Fruit fly (Drosophila melanogaster) whole organism, embryonic: Measurements from ENCODE around the gene CG10970.

ENCODE experiments used
- Adf1 ChIP-seq: fragments of 200-800 bp; sonication (Bioruptor generic); IDR thresholded peaks from 2 replicates; pipeline ENCODE4 v1.3.6; 2022; ENCODE audit warnings: missing biosample characterization, missing genetic modification characterization
- CG11723 ChIP-seq: fragments of 200-800 bp; sonication (Bioruptor generic); optimal IDR thresholded peaks from 2 replicates; lab custom pipeline; 2017; ENCODE audit warnings: missing biosample characterization, mild to moderate bottlenecking, missing genetic modification characterization
- CG14050 ChIP-seq: fragments of 200-800 bp; sonication (Bioruptor generic); IDR thresholded peaks from 3 replicates; pipeline ENCODE4 v1.3.6; 2022; ENCODE audit warnings: missing biosample characterization, missing genetic modification characterization
- CG16813 ChIP-seq: fragments of 200-800 bp; sonication (Bioruptor generic); IDR thresholded peaks from 3 replicates; pipeline ENCODE4 v1.3.6; 2022; ENCODE audit warnings: missing biosample characterization, missing genetic modification characterization; ENCODE audit not compliant: partially characterized antibody
- CG17328 ChIP-seq: fragments of 200-800 bp; sonication (Bioruptor generic); IDR thresholded peaks from 2 replicates; pipeline ENCODE4 v1.3.6; 2022; ENCODE audit warnings: missing biosample characterization, missing genetic modification characterization
- CG17361 ChIP-seq: fragments of 200-800 bp; sonication (Bioruptor generic); IDR thresholded peaks from 3 replicates; pipeline ENCODE4 v1.3.6; 2022; ENCODE audit warnings: missing biosample characterization, missing genetic modification characterization
- CG17385 ChIP-seq: fragments of 200-800 bp; sonication (Bioruptor generic); optimal IDR thresholded peaks from 3 replicates; lab custom pipeline; 2018; ENCODE audit warnings: missing biosample characterization, mild to moderate bottlenecking, missing genetic modification characterization
- CG6813 ChIP-seq: fragments of 200-800 bp; sonication (Bioruptor generic); optimal IDR thresholded peaks from 2 replicates; lab custom pipeline; 2017; ENCODE audit warnings: missing biosample characterization, missing genetic modification characterization, mild to moderate bottlenecking, moderate library complexity, missing genetic modification reagents
- CG7786 ChIP-seq: fragments of 200-800 bp; sonication (Bioruptor generic); optimal IDR thresholded peaks from 2 replicates; lab custom pipeline; 2016; ENCODE audit warnings: missing biosample characterization, missing genetic modification characterization
- CG8281 ChIP-seq: fragments of 200-800 bp; sonication (Bioruptor generic); optimal IDR thresholded peaks from 2 replicates; lab custom pipeline; 2018; ENCODE audit warnings: missing biosample characterization, mild to moderate bottlenecking, missing genetic modification characterization, moderate library complexity
- CG9215 ChIP-seq: fragments of 200-800 bp; sonication (Bioruptor generic); IDR thresholded peaks from 2 replicates; pipeline ENCODE4 v1.3.6; 2022; ENCODE audit warnings: missing biosample characterization, missing genetic modification characterization
- CG9797 ChIP-seq: fragments of 200-800 bp; sonication (Bioruptor generic); optimal IDR thresholded peaks from 3 replicates; lab custom pipeline; 2018; ENCODE audit warnings: missing biosample characterization, mild to moderate bottlenecking, missing genetic modification characterization
- CG9876 ChIP-seq: fragments of 200-800 bp; sonication (Bioruptor generic); optimal IDR thresholded peaks from 2 replicates; lab custom pipeline; 2016; ENCODE audit warnings: missing biosample characterization, missing genetic modification characterization
- Dad ChIP-seq: fragments of 200-800 bp; sonication (Bioruptor generic); optimal IDR thresholded peaks from 3 replicates; lab custom pipeline; 2016; ENCODE audit warnings: missing biosample characterization, missing genetic modification characterization
- Dip3 ChIP-seq: fragments of 200-800 bp; sonication (Bioruptor generic); optimal IDR thresholded peaks from 3 replicates; lab custom pipeline; 2016; ENCODE audit warnings: missing biosample characterization, missing genetic modification characterization
- ERR ChIP-seq: fragments of 200-800 bp; sonication (Bioruptor generic); optimal IDR thresholded peaks from 2 replicates; lab custom pipeline; 2016; ENCODE audit warnings: missing biosample characterization, missing genetic modification characterization
- Gsc ChIP-seq: fragments of 200-800 bp; sonication (Bioruptor generic); IDR thresholded peaks from 2 replicates; pipeline ENCODE4 v1.3.6; 2022; ENCODE audit warnings: missing biosample characterization, missing genetic modification characterization
- Gug ChIP-seq: fragments of 200-800 bp; sonication (Bioruptor generic); IDR thresholded peaks from 4 replicates; pipeline ENCODE4 v1.3.6; 2022; ENCODE audit warnings: missing biosample characterization, missing genetic modification characterization
- H2.0 ChIP-seq: fragments of 200-800 bp; sonication (Bioruptor generic); IDR thresholded peaks from 2 replicates; pipeline ENCODE4 v1.3.6; 2022; ENCODE audit warnings: missing biosample characterization, missing genetic modification characterization
- HLHmδ ChIP-seq: fragments of 200-800 bp; sonication (Bioruptor generic); optimal IDR thresholded peaks from 2 replicates; lab custom pipeline; 2018; ENCODE audit warnings: missing biosample characterization, mild to moderate bottlenecking, missing genetic modification characterization, moderate library complexity
- Hr78 ChIP-seq, 2 experiments: fragments of 200-800 bp in 1 of 2; fragments of >200 bp in 1 of 2; sonication (Bioruptor generic) in 1 of 2; optimal IDR thresholded peaks; 2 replicates each; lab custom pipeline; 2017 to 2019; ENCODE audit warnings: missing biosample characterization in 2 of 2, missing genetic modification characterization in 2 of 2, mild to moderate bottlenecking in 1 of 2, moderate library complexity in 1 of 2
- MBD-R2 ChIP-seq: fragments of 200-800 bp; sonication (Bioruptor generic); IDR thresholded peaks from 2 replicates; pipeline ENCODE4 v1.3.6; 2022; ENCODE audit warnings: missing biosample characterization, missing genetic modification characterization
- Mrtf ChIP-seq: fragments of 200-800 bp; sonication (Bioruptor generic); IDR thresholded peaks from 3 replicates; pipeline ENCODE4 v1.3.6; 2022; ENCODE audit warnings: missing biosample characterization, missing genetic modification characterization
- Myb ChIP-seq: fragments of 200-800 bp; sonication (Bioruptor generic); optimal IDR thresholded peaks from 2 replicates; lab custom pipeline; 2016; ENCODE audit warnings: missing biosample characterization, missing genetic modification characterization
- Ptx1 ChIP-seq: fragments of 200-800 bp; sonication (Bioruptor generic); IDR thresholded peaks from 2 replicates; pipeline ENCODE4 v1.3.6; 2022; ENCODE audit warnings: missing biosample characterization, missing genetic modification characterization
- Six4 ChIP-seq: fragments of 200-800 bp; sonication (Bioruptor generic); optimal IDR thresholded peaks from 2 replicates; lab custom pipeline; 2016; ENCODE audit warnings: missing biosample characterization, missing genetic modification characterization
- Trl ChIP-seq, 3 experiments: fragments of >200 bp in 2 of 3; fragments of 200-800 bp in 1 of 3; sonication (Bioruptor generic) in 1 of 3; optimal IDR thresholded peaks; 2 replicates in 1 of 3; 3 replicates in 2 of 3; lab custom pipeline; 2016 to 2017; ENCODE audit warnings: missing biosample characterization in 1 of 3, missing genetic modification characterization in 1 of 3
- abd-A ChIP-seq: fragments of 200-800 bp; sonication (Bioruptor generic); optimal IDR thresholded peaks from 3 replicates; lab custom pipeline; 2019; ENCODE audit warnings: missing biosample characterization, mild to moderate bottlenecking, missing genetic modification characterization, moderate library complexity
- al ChIP-seq: fragments of 200-800 bp; sonication (Bioruptor generic); IDR thresholded peaks from 2 replicates; pipeline ENCODE4 v1.3.6; 2022; ENCODE audit warnings: missing biosample characterization, missing genetic modification characterization
- bcd ChIP-seq: fragments of 200-800 bp; sonication (Bioruptor generic); optimal IDR thresholded peaks from 2 replicates; lab custom pipeline; 2017; ENCODE audit warnings: missing biosample characterization, mild to moderate bottlenecking, missing genetic modification characterization
- cg ChIP-seq: fragments of 200-800 bp; sonication (Bioruptor generic); optimal IDR thresholded peaks from 3 replicates; lab custom pipeline; 2019; ENCODE audit warnings: missing biosample characterization, mild to moderate bottlenecking, missing genetic modification characterization, moderate library complexity
- disco-r ChIP-seq: fragments of 200-800 bp; sonication (Bioruptor generic); optimal IDR thresholded peaks from 2 replicates; lab custom pipeline; 2016; ENCODE audit warnings: missing biosample characterization, missing genetic modification characterization
- dysf ChIP-seq: fragments of 200-800 bp; sonication (Bioruptor generic); IDR thresholded peaks from 3 replicates; pipeline ENCODE4 v1.3.6; 2022; ENCODE audit warnings: missing biosample characterization, missing genetic modification characterization
- grau ChIP-seq: fragments of 200-800 bp; optimal IDR thresholded peaks from 3 replicates; lab custom pipeline; 2019; ENCODE audit warnings: missing biosample characterization, mild to moderate bottlenecking, missing genetic modification characterization, moderate library complexity
- gsb-n ChIP-seq: fragments of 200-800 bp; sonication (Bioruptor generic); optimal IDR thresholded peaks from 3 replicates; lab custom pipeline; 2018; ENCODE audit warnings: missing biosample characterization, mild to moderate bottlenecking, missing genetic modification characterization
- ham ChIP-seq: fragments of 200-800 bp; sonication (Bioruptor generic); IDR thresholded peaks from 2 replicates; pipeline ENCODE4 v1.3.6; 2022; ENCODE audit warnings: missing biosample characterization, missing genetic modification characterization
- hkb ChIP-seq, 2 experiments: fragments of 200-800 bp in 1 of 2; fragments of >200 bp in 1 of 2; sonication (Bioruptor generic) in 1 of 2; IDR thresholded peaks in 1 of 2; optimal IDR thresholded peaks in 1 of 2; 2 replicates each; pipeline versions ENCODE4 v1.3.6 to Lab custom; 2017 to 2022; ENCODE audit warnings: missing biosample characterization in 1 of 2, missing genetic modification characterization in 1 of 2
- klu ChIP-seq: fragments of 200-800 bp; sonication (Bioruptor generic); IDR thresholded peaks from 2 replicates; pipeline ENCODE4 v1.3.6; 2022; ENCODE audit warnings: missing biosample characterization, missing genetic modification characterization
- lilli ChIP-seq: fragments of 200-800 bp; sonication (Bioruptor generic); optimal IDR thresholded peaks from 3 replicates; lab custom pipeline; 2016; ENCODE audit warnings: missing biosample characterization, missing genetic modification characterization
- mld ChIP-seq: fragments of 200-800 bp; sonication (Bioruptor generic); IDR thresholded peaks from 3 replicates; pipeline ENCODE4 v1.3.6; 2022; ENCODE audit warnings: missing biosample characterization, missing genetic modification characterization; ENCODE audit not compliant: partially characterized antibody
- nmo ChIP-seq: fragments of 200-800 bp; sonication (Bioruptor generic); optimal IDR thresholded peaks from 2 replicates; lab custom pipeline; 2018; ENCODE audit warnings: missing biosample characterization, mild to moderate bottlenecking, missing genetic modification characterization, moderate library complexity
- otp ChIP-seq: fragments of 200-800 bp; sonication (Bioruptor generic); IDR thresholded peaks from 3 replicates; pipeline ENCODE4, ENCODE4 v1.3.6; 2022; ENCODE audit warnings: missing biosample characterization, missing genetic modification characterization
- pzg ChIP-seq: fragments of 200-800 bp; sonication (Bioruptor generic); optimal IDR thresholded peaks from 3 replicates; lab custom pipeline; 2018; ENCODE audit warnings: missing biosample characterization, mild to moderate bottlenecking, missing genetic modification characterization, moderate library complexity
- row ChIP-seq: fragments of 200-800 bp; sonication (Bioruptor generic); IDR thresholded peaks from 3 replicates; pipeline ENCODE4 v1.3.6; 2022; ENCODE audit warnings: missing biosample characterization, missing genetic modification characterization
- schlank ChIP-seq: fragments of 200-800 bp; sonication (Bioruptor generic); optimal IDR thresholded peaks from 2 replicates; lab custom pipeline; 2018; ENCODE audit warnings: missing biosample characterization, mild to moderate bottlenecking, missing genetic modification characterization
- sd ChIP-seq: fragments of 200-800 bp; sonication (Bioruptor generic); optimal IDR thresholded peaks from 3 replicates; lab custom pipeline; 2018; ENCODE audit warnings: missing biosample characterization, mild to moderate bottlenecking, missing genetic modification characterization, moderate library complexity
- slou ChIP-seq: fragments of 200-800 bp; sonication (Bioruptor generic); optimal IDR thresholded peaks from 3 replicates; lab custom pipeline; 2016; ENCODE audit warnings: missing biosample characterization, missing genetic modification characterization
- tna ChIP-seq: fragments of 200-800 bp; sonication (Bioruptor generic); IDR thresholded peaks from 2 replicates; pipeline ENCODE4 v1.3.6; 2022; ENCODE audit warnings: missing biosample characterization, missing genetic modification characterization; ENCODE audit not compliant: partially characterized antibody
- trem ChIP-seq: fragments of 200-800 bp; optimal IDR thresholded peaks from 3 replicates; lab custom pipeline; 2019; ENCODE audit warnings: missing biosample characterization, mild to moderate bottlenecking, missing genetic modification characterization, moderate library complexity
- trh ChIP-seq: fragments of 200-800 bp; sonication (Bioruptor generic); optimal IDR thresholded peaks from 2 replicates; lab custom pipeline; 2016; ENCODE audit warnings: missing biosample characterization, missing genetic modification characterization
- vvl ChIP-seq: fragments of 200-800 bp; sonication (Bioruptor generic); IDR thresholded peaks from 2 replicates; pipeline ENCODE4 v1.3.6; 2022; ENCODE audit warnings: missing biosample characterization, missing genetic modification characterization

Gene CG10970

DNA sequence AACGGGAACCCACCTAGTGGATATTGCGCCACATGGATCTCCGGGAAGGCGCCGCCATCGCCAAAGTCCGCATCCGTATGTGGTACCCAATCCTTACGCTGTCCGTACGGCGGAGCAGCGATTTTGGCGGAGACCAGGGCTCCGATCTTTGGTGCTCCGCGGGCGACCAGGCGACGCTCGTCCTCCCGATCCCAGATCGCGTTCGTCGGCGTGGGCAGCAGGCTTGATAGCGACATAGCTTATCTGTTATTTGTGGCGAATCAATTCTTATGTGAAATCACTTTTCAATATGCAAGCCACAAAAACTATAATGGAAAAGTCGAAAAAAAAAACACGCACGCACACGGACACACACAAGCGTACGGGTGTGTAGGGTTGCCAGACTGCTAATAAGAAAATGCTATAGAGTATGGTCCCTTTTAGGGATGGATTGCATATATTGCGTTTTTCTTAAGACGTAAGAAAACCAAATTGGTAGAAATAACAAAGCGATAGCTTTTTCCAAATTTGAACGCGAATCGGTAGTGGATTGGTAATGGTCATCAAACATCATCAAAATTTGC is 35.1 kb upstream of the CG10970 start, which contains the start of gene Bx42 (continued):
- TF ChIP-seq cg (peak; percentile 63), disco-r (no peak), vvl (GFP tag; lab: Robert Waterston, UW) (no peak), lilli (GFP tag; lab: Kevin White, UChicago) (peak; percentile 23), trem (tag; lab: Kevin White, UChicago) (no peak), Dad (GFP tag; lab: Kevin White, UChicago) (no peak), CG9876 (GFP tag; lab: Kevin White, UChicago) (peak; percentile 54), CG9797 (GFP tag; lab: Kevin White, UChicago) (peak; percentile 23), Gug (GFP tag; lab: Robert Waterston, UW) (no peak), mld (GFP tag; lab: Robert Waterston, UW) (no peak), CG11723 (no peak), Trl (optimal IDR thresholded peaks at IDR 0.05; lab: Kevin White, UChicago) (no peak), Trl (GFP tag; optimal IDR thresholded peaks at IDR 0.05; lab: Kevin White, UChicago) (peak; percentile 14), CG14050 (GFP tag; lab: Robert Waterston, UW) (no peak), CG9215 (no peak), al (GFP tag; lab: Robert Waterston, UW) (no peak), slou (GFP tag; lab: Kevin White, UChicago) (no peak), sd (tag; lab: Kevin White, UChicago) (no peak), CG7786 (GFP tag; lab: Kevin White, UChicago) (no peak), Ptx1 (GFP tag; lab: Robert Waterston, UW) (no peak), CG17385 (GFP tag; lab: Kevin White, UChicago) (no peak), CG8281 (tag; lab: Kevin White, UChicago) (no peak), grau (no peak), HLHmδ (GFP tag; lab: Kevin White, UChicago) (no peak), CG16813 (GFP tag; lab: Robert Waterston, UW) (no peak), CG17361 (GFP tag; lab: Robert Waterston, UW) (no peak), Six4 (GFP tag; lab: Kevin White, UChicago) (no peak), row (GFP tag; lab: Robert Waterston, UW) (peak; percentile 71; the same call in 2 of the 3 replicates), ham (GFP tag; lab: Robert Waterston, UW) (no peak), abd-A (tag; lab: Kevin White, UChicago) (no peak), Adf1 (no peak), CG6813 (no peak), nmo (peak; percentile 21), gsb-n (no peak), ERR (no peak), schlank (no peak), H2.0 (GFP tag; lab: Robert Waterston, UW) (no peak), klu (no peak), bcd (no peak), Gsc (GFP tag; lab: Robert Waterston, UW) (no peak), Myb (GFP tag; lab: Kevin White, UChicago) (peak; percentile 5), tna (GFP tag; lab: Robert Waterston, UW) (no peak), Mrtf (no peak), MBD-R2 (GFP tag; lab: Robert Waterston, UW) (peak; percentile 30), pzg (GFP tag; lab: Kevin White, UChicago) (peak; percentile 57), dysf (no peak), hkb (optimal IDR thresholded peaks at IDR 0.05; lab: Kevin White, UChicago) (no peak), hkb (GFP tag; IDR thresholded peaks at IDR 0.05; lab: Robert Waterston, UW) (no peak), Hr78 (GFP tag; optimal IDR thresholded peaks at IDR 0.05; lab: Kevin White, UChicago) (no peak), trh (GFP tag; lab: Kevin White, UChicago) (no peak), otp (GFP tag; lab: Robert Waterston, UW) (no peak), Dip3 (no peak), CG17328 (GFP tag; lab: Robert Waterston, UW) (no peak)
